Fruit fly (Drosophila melanogaster) whole organism, adult: ENCODE results near the gene CG12974.

Experiments
- CG5204 ChIP-seq: fragments of 200-800 bp; sonication (Bioruptor generic); optimal IDR thresholded peaks from 2 replicates; lab custom pipeline; 2016; ENCODE audit warnings: missing biosample characterization, missing genetic modification characterization
- CG7045 ChIP-seq: fragments of 200-800 bp; sonication (Bioruptor generic); optimal IDR thresholded peaks from 2 replicates; lab custom pipeline; 2017; ENCODE audit warnings: missing biosample characterization, mild to moderate bottlenecking, missing genetic modification characterization
- Crg-1 ChIP-seq: fragments of 200-800 bp; sonication (Bioruptor generic); optimal IDR thresholded peaks from 2 replicates; lab custom pipeline; 2016; ENCODE audit warnings: missing biosample characterization, missing genetic modification characterization
- Hr96 ChIP-seq: fragments of 200-800 bp; sonication (Bioruptor generic); optimal IDR thresholded peaks from 2 replicates; lab custom pipeline; 2016; ENCODE audit warnings: missing biosample characterization, missing genetic modification characterization
- Mnt ChIP-seq: fragments of 200-800 bp; sonication (Bioruptor generic); optimal IDR thresholded peaks from 2 replicates; lab custom pipeline; 2016; ENCODE audit warnings: missing biosample characterization, mild to moderate bottlenecking, missing genetic modification characterization
- cnc ChIP-seq, 2 experiments: fragments of >200 bp; optimal IDR thresholded peaks; 2 replicates each; lab custom pipeline; 2017
- kay ChIP-seq: fragments of 200-800 bp; sonication (Bioruptor generic); peaks from one replicate; lab custom pipeline; 2016; ENCODE audit warnings: missing biosample characterization, missing genetic modification characterization, borderline replicate concordance
- ovo ChIP-seq: fragments of 200-800 bp; sonication (Bioruptor generic); optimal IDR thresholded peaks from 2 replicates; lab custom pipeline; 2016; ENCODE audit warnings: missing biosample characterization, missing genetic modification characterization
- pad ChIP-seq: fragments of 200-800 bp; sonication (Bioruptor generic); optimal IDR thresholded peaks from 3 replicates; lab custom pipeline; 2017; ENCODE audit warnings: missing biosample characterization, missing genetic modification characterization, mild to moderate bottlenecking, moderate library complexity, missing genetic modification reagents
- tj ChIP-seq: fragments of 200-800 bp; sonication (Bioruptor generic); optimal IDR thresholded peaks from 3 replicates; lab custom pipeline; 2017; ENCODE audit warnings: missing biosample characterization, mild to moderate bottlenecking, missing genetic modification characterization, moderate library complexity

DNA sequence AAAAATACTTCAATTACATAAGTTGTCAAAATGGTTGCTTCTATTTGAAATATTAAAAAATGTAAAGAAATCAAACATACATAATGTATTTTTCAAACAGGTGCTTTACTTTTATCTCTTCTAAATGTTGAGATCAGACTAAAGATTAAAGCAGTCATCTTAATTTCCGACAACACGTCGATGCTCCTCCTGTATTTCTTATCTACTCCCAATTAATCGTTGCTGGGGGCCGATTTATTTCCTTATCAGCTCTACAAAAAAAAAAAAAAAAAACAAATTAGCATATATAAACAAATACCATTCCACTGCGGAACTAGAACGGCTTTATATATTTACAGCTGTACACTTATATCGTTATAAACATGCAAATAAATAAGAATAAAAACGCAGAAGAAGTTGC is 4.1 kb downstream of the CG12974 start:
- TF ChIP-seq Hr96: no peak
- TF ChIP-seq pad (GFP tag; lab: Kevin White, UChicago): no peak
- no peak for TF ChIP-seq CG7045
- no peak for TF ChIP-seq ovo (GFP tag; lab: Kevin White, UChicago)
- TF ChIP-seq tj (GFP tag; lab: Kevin White, UChicago): no peak
- TF ChIP-seq kay (GFP tag; lab: Kevin White, UChicago): no peak
- TF ChIP-seq Mnt (GFP tag; lab: Kevin White, UChicago): no peak
- no peak for TF ChIP-seq cnc (optimal IDR thresholded peaks at IDR 0.05; lab: Kevin White, UChicago)
- no peak for TF ChIP-seq CG5204 (GFP tag; lab: Kevin White, UChicago)
- no peak for TF ChIP-seq Crg-1 (GFP tag; lab: Kevin White, UChicago)
